Fruit fly (Drosophila melanogaster): ENCODE results near the gene Sfp36F.

- TF ChIP-seq CG8632 (GFP tag; optimal IDR thresholded peaks at IDR 0.05) (no peak), CG8119 (GFP tag; IDR thresholded peaks at IDR 0.05) (no peak), fd59A (GFP tag; optimal IDR thresholded peaks at IDR 0.05) (no peak), Met (GFP tag; optimal IDR thresholded peaks at IDR 0.05) (no peak), spab (GFP tag; optimal IDR thresholded peaks at IDR 0.05) (no peak), Ets21C (GFP tag; optimal IDR thresholded peaks at IDR 0.05) (no peak), ss (GFP tag; optimal IDR thresholded peaks at IDR 0.05) (no peak), Sox102F (GFP tag; optimal IDR thresholded peaks at IDR 0.05) (no peak)
These were observed 24.5 kb upstream of the Sfp36F start for dm6 chr2L:18267815-18268214.
